Worm (Caenorhabditis elegans): Measurements from ENCODE around the gene F14H8.8.
"Not testable (repeated sequence)": the region's sequence is repeated elsewhere in the genome, so short reads cannot be mapped to it uniquely, and the experiment has no call there.

The F14H8.8 gene

ce11 chrV:15015799-15016198, 13.5 kb upstream of the F14H8.8 start:
- TF ChIP-seq C34F6.9 (tag; optimal IDR thresholded peaks at IDR 0.05): no peak
- peak; percentile 33 for TF ChIP-seq sma-9 (GFP tag; optimal IDR thresholded peaks at IDR 0.05)
- TF ChIP-seq sma-9 (tag; optimal IDR thresholded peaks at IDR 0.05): no peak
- TF ChIP-seq zag-1 (tag; optimal IDR thresholded peaks at IDR 0.05): no peak

ce11 chrV:15016795-15017429, 12.4 kb upstream of the F14H8.8 start:
- TF ChIP-seq nhr-129 (tag; optimal IDR thresholded peaks at IDR 0.05) (peak; percentile 31), ZK546.5 (tag; optimal IDR thresholded peaks at IDR 0.05) (no peak), ztf-4 (tag; optimal IDR thresholded peaks at IDR 0.05) (no peak), unc-39 (tag; optimal IDR thresholded peaks at IDR 0.05) (no peak), lsy-2 (tag; optimal IDR thresholded peaks at IDR 0.05) (no peak), nhr-21 (tag; optimal IDR thresholded peaks at IDR 0.05) (no peak), aly-2 (tag; optimal IDR thresholded peaks at IDR 0.05) (no peak), F13H6.1 (tag; optimal IDR thresholded peaks at IDR 0.05) (peak; percentile 4)

ce11 chrV:15020229-15020628, 9.0 kb upstream of the F14H8.8 start, which contains the start of gene F14H8.2:
TSS of gene F14H8.2 (minus strand) at chrV:15020329.
- TF ChIP-seq ceh-82 (tag; optimal IDR thresholded peaks at IDR 0.05): no peak
- no peak for TF ChIP-seq unc-62 (GFP tag; optimal IDR thresholded peaks at IDR 0.05)
- TF ChIP-seq sem-4 (tag; optimal IDR thresholded peaks at IDR 0.05): no peak
- no peak for TF ChIP-seq ceh-16 (tag; optimal IDR thresholded peaks at IDR 0.05)
- no peak for TF ChIP-seq nhr-10 (tag; optimal IDR thresholded peaks at IDR 0.05)
- TF ChIP-seq unc-39 (tag; optimal IDR thresholded peaks at IDR 0.05): no peak
- TF ChIP-seq nhr-237 (tag; optimal IDR thresholded peaks at IDR 0.05): no peak
- TF ChIP-seq skn-1 (tag; optimal IDR thresholded peaks at IDR 0.05): no peak
- no peak for TF ChIP-seq F13H6.1 (tag; optimal IDR thresholded peaks at IDR 0.05)
- TF ChIP-seq nhr-21 (tag; optimal IDR thresholded peaks at IDR 0.05): no peak
- TF ChIP-seq mab-5 (tag; optimal IDR thresholded peaks at IDR 0.05): no peak
- no peak for TF ChIP-seq peb-1 (tag; optimal IDR thresholded peaks at IDR 0.05)
- no peak for TF ChIP-seq ZK546.5 (tag; optimal IDR thresholded peaks at IDR 0.05)
- TF ChIP-seq zag-1 (tag; optimal IDR thresholded peaks at IDR 0.05): no peak
- TF ChIP-seq lsy-2 (tag; optimal IDR thresholded peaks at IDR 0.05): no peak
- TF ChIP-seq lin-39 (tag; optimal IDR thresholded peaks at IDR 0.05): no peak
- TF ChIP-seq nhr-11 (tag; optimal IDR thresholded peaks at IDR 0.05): no peak
- TF ChIP-seq sma-3 (GFP tag; optimal IDR thresholded peaks at IDR 0.05): no peak
- no peak for TF ChIP-seq nhr-25 (tag; optimal IDR thresholded peaks at IDR 0.05)

DNA sequence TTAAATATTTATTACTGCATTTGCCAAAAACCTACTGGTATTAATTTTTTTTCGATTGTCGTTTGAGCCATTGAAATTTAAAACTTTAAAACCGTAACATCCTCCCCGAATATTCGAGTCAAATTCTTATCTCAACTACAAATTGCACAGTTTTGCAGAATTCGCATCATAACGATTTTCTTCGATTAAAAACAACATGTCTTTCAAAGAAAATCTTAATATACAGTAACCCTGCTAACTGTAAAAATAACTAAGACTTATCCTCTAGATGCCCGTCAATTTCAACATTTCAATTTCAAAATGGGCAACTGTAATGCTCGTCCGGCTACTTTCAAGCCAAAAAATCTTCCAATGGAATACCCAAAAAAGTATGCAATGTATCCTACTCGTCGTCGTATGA, 8.5 kb upstream of the F14H8.8 start, which contains the start of gene F14H8.5:
F14H8.5 (plus strand) TSS at position 301 of the 400 bp plus-strand sequence.
- TF ChIP-seq mab-5 (tag; optimal IDR thresholded peaks at IDR 0.05) (no peak), F13H6.1 (tag; optimal IDR thresholded peaks at IDR 0.05) (no peak), lin-13 (GFP tag; optimal IDR thresholded peaks at IDR 0.05) (no peak), nhr-25 (tag; optimal IDR thresholded peaks at IDR 0.05) (no peak), nhr-129 (tag; optimal IDR thresholded peaks at IDR 0.05) (no peak)

DNA sequence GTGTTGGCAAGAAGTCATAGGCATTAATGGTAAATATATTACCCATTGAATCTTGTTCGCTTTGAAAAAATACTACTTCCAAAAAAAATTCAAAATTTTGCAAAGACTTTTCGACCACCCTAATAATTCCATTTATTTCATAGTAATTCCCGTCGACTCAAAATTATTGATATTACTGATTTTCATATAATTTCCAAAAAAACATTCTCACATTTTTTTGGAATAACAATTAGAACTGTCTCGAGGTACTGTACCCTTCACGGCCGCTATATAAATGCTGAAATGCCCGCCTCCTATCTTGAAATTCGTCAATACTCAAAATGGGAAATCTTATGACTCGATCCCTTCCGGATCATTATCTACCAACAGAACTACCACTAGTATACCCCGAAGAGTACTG, 5.7 kb upstream of the F14H8.8 start, which contains the start of gene F14H8.4:
F14H8.4 (plus strand) TSS at position 301 of the 400 bp plus-strand sequence.
- TF ChIP-seq snpc-4 (tag; optimal IDR thresholded peaks at IDR 0.05) (no peak), ceh-16 (tag; optimal IDR thresholded peaks at IDR 0.05) (no peak), unc-55 (GFP tag; optimal IDR thresholded peaks at IDR 0.05) (no peak), crh-2 (tag; optimal IDR thresholded peaks at IDR 0.05) (no peak), lin-39 (tag; optimal IDR thresholded peaks at IDR 0.05) (no peak), skn-1 (tag; optimal IDR thresholded peaks at IDR 0.05) (no peak), mbf-1 (tag; optimal IDR thresholded peaks at IDR 0.05) (no peak), nhr-12 (tag; optimal IDR thresholded peaks at IDR 0.05) (no peak), ztf-11 (tag; optimal IDR thresholded peaks at IDR 0.05) (no peak), zag-1 (tag; optimal IDR thresholded peaks at IDR 0.05) (no peak)

- not testable (repeated sequence) for TF ChIP-seq nhr-21, unc-39, nhr-11 (tag; optimal IDR thresholded peaks at IDR 0.05)
Observed at ce11 chrV:15031373-15031772, 2.1 kb downstream of the F14H8.8 start, which contains the start of gene cng-1. TSS of gene cng-1 (minus strand) at chrV:15031473.

Measured in whole organism, L2 larva.